Worm (Caenorhabditis elegans): ENCODE results near the gene hsp-75.

hsp-75 gene

DNA sequence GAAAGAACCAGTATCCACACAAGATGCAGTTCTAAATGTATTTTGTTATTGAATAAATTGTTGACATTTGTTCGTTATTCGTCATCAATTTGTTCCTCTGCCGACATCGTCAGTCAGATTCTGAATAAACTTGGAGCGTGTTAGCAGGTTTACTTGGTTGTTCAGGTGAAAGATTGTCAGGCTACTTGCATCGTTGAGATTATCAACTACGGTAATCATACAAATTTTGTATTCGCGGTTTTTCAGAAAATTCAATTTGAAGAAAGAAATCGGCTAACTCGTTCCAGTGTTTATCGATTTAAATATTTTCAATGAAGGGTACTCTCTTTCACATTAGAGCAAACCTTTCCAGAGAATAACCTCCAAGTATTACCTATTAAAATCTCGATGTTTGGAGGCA, 16.8 kb downstream of the hsp-75 start, which contains the start of gene R151.2 (continued):
- TF ChIP-seq ceh-100 (GFP tag; IDR thresholded peaks at IDR 0.05) (peak; percentile 24; the same call in 1 of the 2 replicates), F57A8.1 (GFP tag; optimal IDR thresholded peaks at IDR 0.05) (peak; percentile 6), zfh-2 (GFP tag; conservative IDR thresholded peaks at IDR 0.05) (no peak), gei-17 (GFP tag; optimal IDR thresholded peaks at IDR 0.05) (no peak), egl-18 (GFP tag; IDR thresholded peaks at IDR 0.05) (no peak), F49E8.2 (tag; optimal IDR thresholded peaks at IDR 0.05; ENCODE audit: insufficient read depth) (peak; percentile 57), lsl-1 (GFP tag; optimal IDR thresholded peaks at IDR 0.05) (peak; percentile 42), B0336.3 (GFP tag; IDR thresholded peaks at IDR 0.05) (peak; percentile 54), nhr-80 (tag; optimal IDR thresholded peaks at IDR 0.05) (no peak), egl-44 (GFP tag; IDR thresholded peaks at IDR 0.05) (0 out of 2 replicates have a peak, but pooled peaks have one; percentile 35), snpc-4 (GFP tag; optimal IDR thresholded peaks at IDR 0.05) (no peak), snpc-4 (tag; optimal IDR thresholded peaks at IDR 0.05) (peak in 1 of 4 experiments; percentile 3), tlf-1 (GFP tag; optimal IDR thresholded peaks at IDR 0.05) (peak; percentile 36), ets-4 (GFP tag; optimal IDR thresholded peaks at IDR 0.05) (no peak), ekl-4 (GFP tag; IDR thresholded peaks at IDR 0.05) (peak; percentile 45; the same call in 1 of the 2 replicates), rec-8 (tag; optimal IDR thresholded peaks at IDR 0.05) (peak in 1 of 2 experiments; percentile 4), lin-26 (GFP tag; IDR thresholded peaks at IDR 0.05) (0 out of 2 replicates have a peak, but pooled peaks have one; percentile 39), lag-1 (GFP tag; IDR thresholded peaks at IDR 0.05) (no peak)

DNA sequence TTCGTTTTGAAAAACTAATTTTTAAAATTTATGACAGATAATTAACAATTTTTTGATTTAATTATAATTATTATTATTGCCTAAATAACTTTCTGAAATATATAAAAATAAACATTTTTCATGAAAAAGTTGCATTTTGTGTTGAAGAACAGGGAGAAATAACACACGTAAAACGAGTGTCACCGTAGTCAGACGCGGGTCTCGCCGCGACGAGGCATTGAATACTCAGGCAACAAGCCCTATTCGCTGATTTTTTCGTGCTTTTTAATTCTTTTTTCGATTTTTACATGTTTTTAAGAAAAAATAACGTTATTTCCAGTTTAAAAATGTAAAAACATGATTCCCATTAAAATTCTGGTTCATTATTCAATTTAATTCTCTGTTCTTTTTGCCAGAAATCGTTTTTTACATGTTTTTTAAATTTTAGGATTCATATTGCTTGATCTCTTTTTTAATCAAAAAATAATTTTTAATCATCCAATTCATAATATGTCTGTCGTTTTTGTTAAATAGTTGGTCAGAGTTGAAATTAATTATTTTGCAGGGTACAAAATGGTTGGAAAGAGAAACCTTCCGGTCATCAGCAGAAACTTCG, 18.5 kb downstream of the hsp-75 start, which contains the start of gene rpl-6:
Gene rpl-6, plus strand, starts transcription at position 545 of the 595 bp plus-strand sequence.
- TF ChIP-seq nfya-1 (tag; optimal IDR thresholded peaks at IDR 0.05; ENCODE audit: borderline replicate concordance, insufficient read depth) (no peak), Y95B8A.8 (GFP tag; IDR thresholded peaks at IDR 0.05) (0 out of 2 replicates have a peak, but pooled peaks have one; percentile 19), F37B4.10 (GFP tag; IDR thresholded peaks at IDR 0.05) (no peak), F33H1.4 (GFP tag; IDR thresholded peaks at IDR 0.05) (peak; percentile 98), dpff-1 (tag; optimal IDR thresholded peaks at IDR 0.05) (no peak), nhr-90 (tag; optimal IDR thresholded peaks at IDR 0.05) (no peak), mes-4 (tag; optimal IDR thresholded peaks at IDR 0.05) (no peak), lir-1 (GFP tag; conservative IDR thresholded peaks at IDR 0.05) (peak; percentile 28; the same call in 1 of the 2 replicates), snpc-1.3 (tag; optimal IDR thresholded peaks at IDR 0.05; ENCODE audit: insufficient read depth) (peak; percentile 76), die-1 (tag; optimal IDR thresholded peaks at IDR 0.05) (no peak), lin-40 (tag; optimal IDR thresholded peaks at IDR 0.05) (peak; percentile 68), snpc-3.4 (tag; optimal IDR thresholded peaks at IDR 0.05) (peak; percentile 85), chd-7 (tag; optimal IDR thresholded peaks at IDR 0.05) (no peak), madf-10 (tag; optimal IDR thresholded peaks at IDR 0.05) (peak; percentile 4), ceh-27 (GFP tag; optimal IDR thresholded peaks at IDR 0.05) (peak; percentile 82), ceh-58 (GFP tag; IDR thresholded peaks at IDR 0.05) (no peak), cebp-2 (GFP tag; IDR thresholded peaks at IDR 0.05) (no peak), Y56A3A.18 (GFP tag; IDR thresholded peaks at IDR 0.05) (no peak), B0261.1 (tag; optimal IDR thresholded peaks at IDR 0.05) (no peak), B0019.2 (GFP tag; conservative IDR thresholded peaks at IDR 0.05) (no peak; the same call in 1 of the 2 replicates), nhr-80 (tag; optimal IDR thresholded peaks at IDR 0.05) (peak; percentile 32), tbp1 (GFP tag; optimal IDR thresholded peaks at IDR 0.05) (peak; percentile 57), mxl-1 (tag; optimal IDR thresholded peaks at IDR 0.05) (no peak), attf-6 (GFP tag; IDR thresholded peaks at IDR 0.05) (no peak), him-1 (tag; optimal IDR thresholded peaks at IDR 0.05) (no peak), nhr-120 (GFP tag; IDR thresholded peaks at IDR 0.05) (no peak), let-526 (GFP tag; IDR thresholded peaks at IDR 0.05) (no peak), bed-1 (GFP tag; IDR thresholded peaks at IDR 0.05) (no peak), C17E4.6 (GFP tag; IDR thresholded peaks at IDR 0.05) (no peak), aptf-2 (GFP tag; conservative IDR thresholded peaks at IDR 0.05) (no peak)
